Worm (Caenorhabditis elegans) whole organism, L1 larva: ENCODE measurements around the gene lelo-1.

ENCODE experiments used
- aly-2 ChIP-seq: fragments of 150-350 bp; optimal IDR thresholded peaks from 2 replicates; lab custom pipeline; 2014; ENCODE audit warnings: missing biosample characterization, missing genetic modification characterization
- fos-1 ChIP-seq: fragments of 150-350 bp; optimal IDR thresholded peaks from 2 replicates; lab custom pipeline; 2014; ENCODE audit warnings: missing biosample characterization, missing genetic modification characterization
- lir-3 ChIP-seq: sonication (generic microtip); optimal IDR thresholded peaks from 2 replicates; lab custom pipeline; 2016; ENCODE audit warnings: mild to moderate bottlenecking, missing genetic modification characterization, moderate library complexity, missing compliant biosample characterization; ENCODE audit not compliant: poor library complexity

DNA sequence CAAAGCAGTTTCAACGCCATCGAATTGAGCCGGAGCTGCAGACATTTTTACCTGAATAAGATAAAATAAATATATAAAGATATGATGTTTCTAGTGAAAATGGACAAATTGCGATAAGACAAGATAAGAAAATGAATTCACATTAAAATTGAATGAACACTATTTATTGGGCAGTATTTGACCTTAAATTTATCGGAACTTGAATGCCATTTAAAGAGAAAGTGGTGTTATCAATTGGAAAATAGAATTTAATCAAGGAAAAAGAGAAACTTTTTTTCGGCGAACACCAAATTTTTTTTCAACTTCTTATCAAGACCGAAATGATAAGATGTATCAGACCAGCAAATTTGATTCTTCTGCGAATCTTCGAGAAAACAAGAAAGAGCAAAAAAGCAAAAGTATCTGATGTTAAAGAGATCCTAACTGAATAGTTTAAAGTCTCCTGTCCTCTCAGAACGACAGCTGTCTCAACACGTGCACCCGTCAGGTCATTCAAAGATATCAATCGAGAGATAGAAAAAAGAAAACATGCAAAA is 44.0 kb downstream of the lelo-1 start, which contains the start of gene upb-1:
- TF ChIP-seq aly-2 (tag; lab: Kevin White, UChicago) (no peak), lir-3 (tag; lab: Kevin White, UChicago) (no peak), fos-1 (no peak)
